Fruit fly (Drosophila melanogaster) whole organism, pupa: ENCODE data around the gene Naa20B.

Experiments
- CG10348 ChIP-seq: fragments of 200-800 bp; sonication (Bioruptor generic); IDR thresholded peaks from 2 replicates; pipeline ENCODE4 v1.3.6; 2022; ENCODE audit warnings: missing biosample characterization, missing genetic modification characterization
- CG8159 ChIP-seq: fragments of 200-800 bp; sonication (Bioruptor generic); optimal IDR thresholded peaks from 3 replicates; lab custom pipeline; 2018; ENCODE audit warnings: missing biosample characterization, mild to moderate bottlenecking, missing genetic modification characterization, moderate library complexity
- EcR ChIP-seq: fragments of 200-800 bp; sonication (Bioruptor generic); optimal IDR thresholded peaks from 3 replicates; lab custom pipeline; 2019; ENCODE audit warnings: missing biosample characterization, missing genetic modification characterization, mild to moderate bottlenecking, moderate library complexity, missing genetic modification reagents
- gl ChIP-seq: fragments of 200-800 bp; sonication (Bioruptor generic); optimal IDR thresholded peaks from 2 replicates; lab custom pipeline; 2018; ENCODE audit warnings: missing biosample characterization, mild to moderate bottlenecking, missing genetic modification characterization

DNA sequence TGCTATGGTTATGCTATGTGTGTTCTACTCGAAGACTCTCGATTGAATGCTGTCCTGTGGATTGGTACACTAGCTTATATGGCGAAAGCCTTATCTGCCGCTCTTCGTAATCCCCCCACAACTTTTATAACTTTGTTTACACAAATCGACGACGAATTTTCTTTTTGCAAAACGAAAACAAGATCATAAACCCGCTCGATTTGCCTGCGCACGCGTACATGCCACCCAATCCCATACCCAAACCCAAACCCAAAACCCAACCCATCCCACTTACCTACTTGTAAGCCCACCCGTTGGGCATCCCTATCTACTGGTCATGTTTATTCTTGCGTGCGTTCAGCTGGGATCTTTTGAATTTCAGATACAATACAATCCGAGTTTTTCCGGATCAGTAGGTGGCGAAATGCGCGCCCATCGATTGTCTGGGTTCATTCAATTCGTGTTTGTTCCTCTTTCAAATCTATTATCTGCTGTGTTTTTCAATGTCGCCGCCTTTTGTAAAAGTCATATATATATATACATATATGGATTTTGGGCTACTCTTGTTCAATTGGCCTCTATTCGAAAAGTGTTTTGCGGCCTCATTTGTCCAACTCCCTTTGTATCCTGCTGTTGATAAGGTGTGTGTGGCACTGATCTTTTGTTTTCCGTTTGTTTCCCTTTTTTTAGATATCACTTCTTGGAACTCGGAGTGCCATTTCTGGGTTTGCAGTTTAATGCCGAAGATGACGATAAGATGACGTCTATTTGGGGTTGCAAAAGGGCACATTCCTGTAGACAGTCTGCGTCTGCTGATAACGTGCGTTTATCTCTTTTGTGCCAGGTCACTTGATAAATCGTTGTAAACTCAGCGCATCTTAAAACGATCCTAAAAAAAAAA is 22.4 kb upstream of the Naa20B start, which contains the start of gene Mabi:
- TF ChIP-seq gl (no peak), CG8159 (no peak), EcR (no peak), CG10348 (no peak)
